Worm (Caenorhabditis elegans): Measurements from ENCODE around the gene F53A2.9.

The F53A2.9 gene

DNA sequence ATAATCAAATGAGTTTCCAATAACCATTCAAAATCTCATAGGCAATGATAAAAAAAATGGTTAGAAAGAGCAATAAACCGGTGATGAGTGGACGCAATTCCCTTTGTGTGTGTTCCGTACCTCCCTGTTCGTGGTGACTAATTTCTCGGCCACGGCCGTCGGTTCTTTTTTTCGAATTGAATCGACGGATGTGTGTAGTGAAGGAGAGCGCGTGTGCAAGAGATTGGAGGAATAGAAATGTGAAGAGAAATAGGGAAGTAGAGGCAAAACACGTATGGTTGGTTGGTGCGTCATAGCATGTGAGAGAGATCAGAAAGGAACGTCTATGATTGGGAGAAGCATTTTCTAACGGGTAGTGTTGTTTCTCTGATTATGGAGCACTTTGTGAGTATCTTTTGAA is 691 bp upstream of the F53A2.9 start (continued):
- TF ChIP-seq mdt-29 (GFP tag; IDR thresholded peaks at IDR 0.05) (no peak), dpl-1 (GFP tag; optimal IDR thresholded peaks at IDR 0.05) (peak; percentile 32), mxl-3 (GFP tag; optimal IDR thresholded peaks at IDR 0.05) (peak; percentile 96), nhr-28 (tag; optimal IDR thresholded peaks at IDR 0.05) (peak; percentile 97)

DNA sequence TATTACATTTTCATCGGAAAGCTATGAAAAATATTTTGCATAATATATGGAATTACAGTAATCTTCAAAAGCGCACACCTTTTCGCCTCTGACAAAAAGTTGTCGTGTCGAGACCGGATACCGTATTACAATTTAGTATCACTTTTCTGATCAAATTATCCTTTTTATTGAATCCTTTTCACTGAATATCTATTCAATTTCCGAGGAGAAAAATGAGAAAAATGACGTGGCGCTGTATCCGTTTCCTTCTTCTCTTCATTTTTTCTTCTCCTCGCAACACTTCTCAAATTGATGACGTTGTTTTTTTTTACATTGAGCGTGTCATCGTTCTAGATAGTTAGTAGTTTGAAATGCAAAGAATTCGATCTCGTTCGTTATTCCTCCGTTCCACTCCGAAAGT is 8.2 kb downstream of the F53A2.9 start:
- TF ChIP-seq ctbp-1 (GFP tag; IDR thresholded peaks at IDR 0.05) (peak; percentile 25; the same call in 1 of the 2 replicates), lsy-2 (tag; optimal IDR thresholded peaks at IDR 0.05) (peak in 1 of 2 experiments; percentile 37), F10B5.3 (tag; optimal IDR thresholded peaks at IDR 0.05) (no peak), ces-1 (GFP tag; optimal IDR thresholded peaks at IDR 0.05) (peak; percentile 82)

ce11 chrIII:13348891-13349290 is 10.3 kb downstream of the F53A2.9 start:
- TF ChIP-seq mxl-2 (GFP tag; conservative IDR thresholded peaks at IDR 0.05) (no peak), nhr-111 (GFP tag; optimal IDR thresholded peaks at IDR 0.05) (no peak), unc-62 (GFP tag; optimal IDR thresholded peaks at IDR 0.05 in 1 of 2) (peak in 1 of 2 experiments; percentile 28), unc-62 (tag; optimal IDR thresholded peaks at IDR 0.05) (no peak), Y48G9A.11 (GFP tag; IDR thresholded peaks at IDR 0.05) (no peak), ZK546.5 (tag; optimal IDR thresholded peaks at IDR 0.05) (no peak), rbr-2 (tag; optimal IDR thresholded peaks at IDR 0.05) (peak; percentile 36)

DNA sequence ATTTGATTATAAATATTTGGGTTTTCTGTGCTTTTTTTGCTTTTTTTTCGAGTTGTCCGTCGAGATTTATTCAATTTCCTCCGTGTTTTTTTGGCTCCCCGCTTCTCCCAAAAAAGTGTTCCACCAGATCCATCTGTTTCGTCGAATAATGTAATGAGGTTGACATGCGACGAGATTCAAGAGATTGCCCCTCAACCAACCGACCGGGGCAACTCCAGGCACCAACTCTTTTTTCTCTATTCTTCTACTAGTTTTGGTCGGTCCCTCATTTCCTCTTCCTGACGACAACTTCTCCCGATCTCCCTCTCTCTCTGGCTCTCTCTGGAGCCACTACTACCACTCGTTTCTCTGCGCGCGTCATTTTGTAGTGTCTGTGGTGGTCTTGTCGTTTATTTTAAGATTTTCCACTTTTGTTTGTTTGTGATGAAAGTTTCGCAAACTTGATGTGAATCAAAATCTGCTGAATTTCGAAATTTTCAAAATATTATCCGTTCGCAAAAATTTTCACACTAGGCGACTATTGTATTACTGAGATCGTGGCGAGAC is 11.3 kb downstream of the F53A2.9 start:
- TF ChIP-seq egl-27 (tag; optimal IDR thresholded peaks at IDR 0.05) (no peak), rbr-2 (tag; optimal IDR thresholded peaks at IDR 0.05) (peak; percentile 32), aha-1 (tag) (no peak), lsy-2 (tag; optimal IDR thresholded peaks at IDR 0.05) (peak in 1 of 2 experiments; percentile 10), zip-11 (GFP tag; IDR thresholded peaks at IDR 0.05) (no peak), Y75B8A.6 (GFP tag; IDR thresholded peaks at IDR 0.05) (no peak), ztf-11 (tag; optimal IDR thresholded peaks at IDR 0.05) (no peak), ceh-28 (tag; optimal IDR thresholded peaks at IDR 0.05) (no peak), F26F4.8 (GFP tag; conservative IDR thresholded peaks at IDR 0.05) (no peak), dmd-8 (GFP tag; IDR thresholded peaks at IDR 0.05) (no peak), nhr-76 (tag; optimal IDR thresholded peaks at IDR 0.05) (no peak), daf-8 (GFP tag; IDR thresholded peaks at IDR 0.05) (no peak), aly-2 (tag; optimal IDR thresholded peaks at IDR 0.05) (no peak), dmd-9 (GFP tag; IDR thresholded peaks at IDR 0.05) (no peak), cey-2 (tag; optimal IDR thresholded peaks at IDR 0.05; ENCODE audit: borderline replicate concordance, insufficient read depth) (no peak), ztf-7 (tag; optimal IDR thresholded peaks at IDR 0.05) (no peak), dpl-1 (GFP tag; optimal IDR thresholded peaks at IDR 0.05) (no peak), nhr-10 (tag; optimal IDR thresholded peaks at IDR 0.05) (no peak), unc-62 (GFP tag; optimal IDR thresholded peaks at IDR 0.05 in 1 of 2) (peak in 1 of 2 experiments; percentile 63), unc-62 (tag; optimal IDR thresholded peaks at IDR 0.05) (no peak)

- TF ChIP-seq hlh-11 (tag; optimal IDR thresholded peaks at IDR 0.05): peak; percentile 25
- peak; percentile 17 for TF ChIP-seq dve-1 (tag; optimal IDR thresholded peaks at IDR 0.05; ENCODE audit: insufficient read depth)
- no peak for TF ChIP-seq unc-62 (GFP tag; optimal IDR thresholded peaks at IDR 0.05 in 1 of 2)
- no peak for TF ChIP-seq unc-62 (tag; optimal IDR thresholded peaks at IDR 0.05)
- TF ChIP-seq ZK546.5 (tag; optimal IDR thresholded peaks at IDR 0.05): no peak
- TF ChIP-seq tra-1 (GFP tag; IDR thresholded peaks at IDR 0.05): 0 out of 2 replicates have a peak, but pooled peaks have one; percentile 24
- TF ChIP-seq mep-1 (tag; optimal IDR thresholded peaks at IDR 0.05): peak; percentile 44
- no peak for TF ChIP-seq arid-1 (GFP tag; conservative IDR thresholded peaks at IDR 0.05)
- TF ChIP-seq php-3 (GFP tag; IDR thresholded peaks at IDR 0.05): 0 out of 2 replicates have a peak, but pooled peaks have one; percentile 11
Observed at ce11 chrIII:13346785-13347184, 12.4 kb downstream of the F53A2.9 start, which contains the start of gene mtm-6. TSS of gene mtm-6 (plus strand) at chrIII:13347085.
